Fruit fly (Drosophila melanogaster) S2 (cell line): ENCODE data around the gene CG13039.

ENCODE experiments used
- CG8478 ChIP-seq: fragments of >200 bp; optimal IDR thresholded peaks from 2 replicates; lab custom pipeline; 2018
- CTCF ChIP-seq, 2 experiments: fragments of >200 bp; optimal IDR thresholded peaks; 2 replicates each; lab custom pipeline; 2018

DNA sequence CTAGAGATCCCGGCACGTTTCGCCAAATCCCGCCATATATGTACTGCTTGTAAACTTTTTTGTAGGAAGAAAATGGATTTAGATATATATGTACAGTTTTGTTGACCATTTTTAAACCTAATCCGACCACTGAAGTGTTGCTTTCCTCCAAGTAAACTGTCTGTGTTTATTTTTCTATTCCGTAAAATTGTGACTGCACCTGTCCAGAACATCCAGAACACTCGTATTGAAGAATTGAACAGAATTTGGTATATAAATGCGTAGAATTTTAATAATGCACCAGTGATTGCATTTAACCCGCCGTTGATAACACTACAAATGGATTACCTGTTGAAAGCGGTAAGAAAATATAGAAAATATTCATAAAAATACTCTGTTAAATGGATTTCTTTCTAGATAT, 22.6 kb downstream of the CG13039 start, which contains the start of gene CG43249:
- no peak for TF ChIP-seq CG8478 (lab: Kevin White, UChicago)
- TF ChIP-seq CTCF (optimal IDR thresholded peaks at IDR 0.05; lab: Kevin White, UChicago): no peak
